Worm (Caenorhabditis elegans): ENCODE measurements around the gene exc-6.

Gene exc-6

DNA sequence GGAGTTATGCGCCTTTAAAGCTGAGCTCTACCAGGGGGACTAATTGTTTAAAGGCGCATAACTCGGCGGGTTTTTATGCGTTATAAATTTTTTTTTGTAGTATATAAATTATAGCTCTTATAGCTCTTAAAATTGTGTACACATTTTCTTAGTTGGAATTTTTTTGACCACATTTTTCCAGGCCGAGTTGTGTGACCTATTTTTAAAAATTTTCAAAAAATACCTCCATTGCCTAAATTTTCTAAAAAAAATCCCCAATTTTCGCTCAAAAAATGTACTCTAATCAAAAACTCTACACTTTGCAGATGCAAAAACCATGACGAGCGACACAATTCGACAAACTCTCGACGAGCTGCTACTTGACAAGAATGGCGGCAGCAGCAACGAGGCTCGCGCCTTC, at the start of gene exc-6:
TSS of gene exc-6 (plus strand) at position 301 of the 400 bp plus-strand sequence.
- no peak for TF ChIP-seq rnt-1 (tag; optimal IDR thresholded peaks at IDR 0.05)
- no peak for TF ChIP-seq ttx-3 (tag; optimal IDR thresholded peaks at IDR 0.05)
- no peak for TF ChIP-seq dve-1 (tag; optimal IDR thresholded peaks at IDR 0.05)
- TF ChIP-seq ceh-34 (tag; optimal IDR thresholded peaks at IDR 0.05), result no peak
- TF ChIP-seq hlh-8 (tag; optimal IDR thresholded peaks at IDR 0.05), result no peak
- TF ChIP-seq ceh-9 (tag; optimal IDR thresholded peaks at IDR 0.05), result no peak
- TF ChIP-seq ceh-30 (tag; optimal IDR thresholded peaks at IDR 0.05), result no peak
- no peak for TF ChIP-seq K02D7.2 (tag; optimal IDR thresholded peaks at IDR 0.05)
- no peak for TF ChIP-seq sox-4 (tag; optimal IDR thresholded peaks at IDR 0.05)

ce11 chrIII:1054096-1054495, 48.9 kb upstream of the exc-6 start:
- TF ChIP-seq tbx-2 (tag; optimal IDR thresholded peaks at IDR 0.05), result peak; percentile 45
- peak; percentile 47 for TF ChIP-seq ref-2 (tag; optimal IDR thresholded peaks at IDR 0.05)
- no peak for TF ChIP-seq fkh-10 (GFP tag; optimal IDR thresholded peaks at IDR 0.05)
- TF ChIP-seq unc-42 (tag; optimal IDR thresholded peaks at IDR 0.05), result no peak
- TF ChIP-seq che-1 (tag; optimal IDR thresholded peaks at IDR 0.05), result no peak
- peak; percentile 75 for TF ChIP-seq hlh-30 (tag; optimal IDR thresholded peaks at IDR 0.05; ENCODE audit: insufficient read depth)
- TF ChIP-seq ceh-30 (tag; optimal IDR thresholded peaks at IDR 0.05), result no peak
- no peak for TF ChIP-seq C38D4.7 (GFP tag; optimal IDR thresholded peaks at IDR 0.05)
- TF ChIP-seq nfya-1 (tag; optimal IDR thresholded peaks at IDR 0.05), result peak; percentile 39
- TF ChIP-seq lim-6 (tag; optimal IDR thresholded peaks at IDR 0.05), result no peak
- TF ChIP-seq unc-3 (GFP tag; conservative IDR thresholded peaks at IDR 0.05), result no peak
- no peak for TF ChIP-seq unc-3 (tag; optimal IDR thresholded peaks at IDR 0.05)
- TF ChIP-seq eyg-1 (tag; optimal IDR thresholded peaks at IDR 0.05), result no peak

ce11 chrIII:1056989-1057687, 45.9 kb upstream of the exc-6 start:
- TF ChIP-seq ceh-48 (tag; optimal IDR thresholded peaks at IDR 0.05), result peak; percentile 18

- TF ChIP-seq ceh-34 (tag; optimal IDR thresholded peaks at IDR 0.05) (no peak), syd-9 (tag; optimal IDR thresholded peaks at IDR 0.05) (no peak), ceh-48 (tag; optimal IDR thresholded peaks at IDR 0.05) (peak; percentile 66), gmeb-2 (tag; optimal IDR thresholded peaks at IDR 0.05) (no peak), elt-2 (tag; optimal IDR thresholded peaks at IDR 0.05) (no peak), sox-4 (tag; optimal IDR thresholded peaks at IDR 0.05) (no peak), dmd-4 (tag; optimal IDR thresholded peaks at IDR 0.05; ENCODE audit: borderline replicate concordance) (no peak), ref-2 (tag; optimal IDR thresholded peaks at IDR 0.05) (no peak)
Observed at ce11 chrIII:1058074-1058473, 44.9 kb upstream of the exc-6 start.

ce11 chrIII:1058881-1059280, 44.1 kb upstream of the exc-6 start:
- no peak for TF ChIP-seq ceh-22 (tag; optimal IDR thresholded peaks at IDR 0.05)
- no peak for TF ChIP-seq pat-9 (tag; optimal IDR thresholded peaks at IDR 0.05)
- TF ChIP-seq ceh-48 (tag; optimal IDR thresholded peaks at IDR 0.05), result peak; percentile 8
- no peak for TF ChIP-seq unc-42 (tag; optimal IDR thresholded peaks at IDR 0.05)
- TF ChIP-seq unc-86 (tag; optimal IDR thresholded peaks at IDR 0.05), result no peak
- TF ChIP-seq ets-4 (tag; optimal IDR thresholded peaks at IDR 0.05), result no peak
- TF ChIP-seq fkh-6 (tag; optimal IDR thresholded peaks at IDR 0.05), result no peak

DNA sequence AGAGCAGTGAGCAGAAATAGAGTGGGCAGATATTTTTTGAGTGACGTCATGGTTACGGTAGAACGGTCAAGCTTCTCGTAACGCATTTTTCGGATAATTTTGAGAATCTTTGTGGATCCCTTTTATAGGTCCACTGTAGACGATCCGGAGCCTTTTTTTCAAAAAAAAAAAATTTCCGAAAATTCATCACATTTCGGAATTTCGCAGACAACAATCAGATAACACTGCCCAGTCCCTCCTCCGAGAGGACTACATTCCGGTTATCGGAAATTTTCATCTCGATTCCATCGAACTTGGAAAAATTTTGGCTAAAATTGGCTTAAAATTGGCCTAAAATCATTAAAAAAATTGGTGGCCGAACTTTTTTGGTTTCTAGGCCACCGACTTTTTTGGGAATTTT, 43.0 kb upstream of the exc-6 start, which contains the start of gene BE0003N10.6:
TSS of gene BE0003N10.6 (minus strand) at position 101 of the 400 bp plus-strand sequence.
- TF ChIP-seq ceh-30 (tag; optimal IDR thresholded peaks at IDR 0.05) (no peak), gmeb-2 (tag; optimal IDR thresholded peaks at IDR 0.05) (no peak), lim-6 (tag; optimal IDR thresholded peaks at IDR 0.05) (no peak), eyg-1 (tag; optimal IDR thresholded peaks at IDR 0.05) (no peak), K09A11.1 (tag; optimal IDR thresholded peaks at IDR 0.05; ENCODE audit: insufficient read depth) (no peak), C38D4.7 (GFP tag; optimal IDR thresholded peaks at IDR 0.05) (no peak), pag-3 (tag; optimal IDR thresholded peaks at IDR 0.05; ENCODE audit: borderline replicate concordance) (no peak), tbx-7 (tag; optimal IDR thresholded peaks at IDR 0.05) (no peak), fkh-10 (GFP tag; optimal IDR thresholded peaks at IDR 0.05) (no peak), dmd-4 (tag; optimal IDR thresholded peaks at IDR 0.05; ENCODE audit: borderline replicate concordance) (no peak), unc-42 (tag; optimal IDR thresholded peaks at IDR 0.05) (no peak), madf-2 (tag; optimal IDR thresholded peaks at IDR 0.05) (no peak)
